Worm (Caenorhabditis elegans) whole organism, young adult: ENCODE data around the gene sup-12.

ENCODE experiments used
- B0336.3 ChIP-seq: fragments of 200-800 bp; sonication (Bioruptor generic); IDR thresholded peaks from 2 replicates; pipeline ENCODE4 v1.3.6; 2022; ENCODE audit warnings: missing genetic modification characterization, missing compliant biosample characterization
- F37B4.10 ChIP-seq: fragments of 200-800 bp; sonication (Bioruptor generic); IDR thresholded peaks from 2 replicates; pipeline ENCODE4 v1.3.6; 2022; ENCODE audit warnings: missing genetic modification characterization, missing compliant biosample characterization
- F39B2.1 ChIP-seq: fragments of 200-800 bp; sonication (Bioruptor generic); IDR thresholded peaks from 2 replicates; pipeline ENCODE4 v1.3.6; 2022; ENCODE audit warnings: missing genetic modification reagents, missing genetic modification characterization, missing compliant biosample characterization
- F52B5.7 ChIP-seq: sonication (generic microtip); optimal IDR thresholded peaks from 2 replicates; lab custom pipeline; 2016; ENCODE audit warnings: mild to moderate bottlenecking, missing genetic modification characterization, missing compliant biosample characterization
- K11D2.4 ChIP-seq: fragments of 200-800 bp; sonication (Bioruptor generic); IDR thresholded peaks from 2 replicates; pipeline ENCODE4 v1.3.6; 2022; ENCODE audit warnings: missing genetic modification reagents, missing genetic modification characterization, missing compliant biosample characterization
- T26A5.8 ChIP-seq: sonication (generic microtip); optimal IDR thresholded peaks from 2 replicates; lab custom pipeline; 2016; ENCODE audit warnings: missing genetic modification characterization, missing compliant biosample characterization
- Y53G8AR.9 ChIP-seq: fragments of 200-800 bp; sonication (Bioruptor generic); conservative IDR thresholded peaks from 2 replicates; pipeline ENCODE4 v1.3.6; 2022; ENCODE audit warnings: missing genetic modification reagents, missing genetic modification characterization, missing compliant biosample characterization
- Y79H2A.3 ChIP-seq: fragments of 200-800 bp; sonication (Bioruptor generic); conservative IDR thresholded peaks from 2 replicates; pipeline ENCODE4 v1.3.6; 2022; ENCODE audit warnings: missing genetic modification reagents, missing genetic modification characterization, missing compliant biosample characterization
- Y95B8A.8 ChIP-seq: fragments of 200-800 bp; sonication (Bioruptor generic); IDR thresholded peaks from 2 replicates; pipeline ENCODE4 v1.3.6; 2022; ENCODE audit warnings: missing genetic modification reagents, missing genetic modification characterization, missing compliant biosample characterization
- ZK185.1 ChIP-seq: sonication (generic microtip); optimal IDR thresholded peaks from 2 replicates; lab custom pipeline; 2016; ENCODE audit warnings: mild to moderate bottlenecking, missing genetic modification characterization, missing compliant biosample characterization; ENCODE audit not compliant: poor library complexity, severe bottlenecking
- aptf-2 ChIP-seq: fragments of 200-800 bp; sonication (Bioruptor generic); conservative IDR thresholded peaks from 2 replicates; pipeline ENCODE4 v1.3.6; 2022; ENCODE audit warnings: missing genetic modification reagents, missing genetic modification characterization, missing compliant biosample characterization
- attf-3 ChIP-seq: fragments of 200-800 bp; sonication (Bioruptor generic); conservative IDR thresholded peaks from 2 replicates; pipeline ENCODE4 v1.3.6; 2022; ENCODE audit warnings: missing genetic modification reagents, missing genetic modification characterization, missing compliant biosample characterization
- attf-5 ChIP-seq: fragments of 200-800 bp; sonication (Bioruptor generic); optimal IDR thresholded peaks from 2 replicates; lab custom pipeline; 2018; ENCODE audit warnings: mild to moderate bottlenecking, missing genetic modification characterization, missing compliant biosample characterization
- bed-1 ChIP-seq: fragments of 200-800 bp; sonication (Bioruptor generic); IDR thresholded peaks from 2 replicates; pipeline ENCODE4 v1.3.6; 2022; ENCODE audit warnings: missing genetic modification reagents, missing genetic modification characterization, missing compliant biosample characterization
- ceh-91 ChIP-seq: fragments of 200-800 bp; sonication (Bioruptor generic); IDR thresholded peaks from 2 replicates; pipeline ENCODE4 v1.3.6; 2022; ENCODE audit warnings: missing genetic modification reagents, missing genetic modification characterization, missing compliant biosample characterization
- die-1 ChIP-seq: sonication (generic microtip); optimal IDR thresholded peaks from 2 replicates; lab custom pipeline; 2016; ENCODE audit warnings: missing genotype, mild to moderate bottlenecking, missing genetic modification characterization, missing compliant biosample characterization
- egl-18 ChIP-seq: fragments of 200-800 bp; sonication (Bioruptor generic); IDR thresholded peaks from 2 replicates; pipeline ENCODE4 v1.3.6; 2022; ENCODE audit warnings: missing genetic modification reagents, missing genetic modification characterization, missing compliant biosample characterization
- hlh-12 ChIP-seq: sonication (generic microtip); optimal IDR thresholded peaks from 2 replicates; lab custom pipeline; 2016; ENCODE audit warnings: missing genetic modification characterization, missing compliant biosample characterization
- hmg-1.2 ChIP-seq: fragments of 200-800 bp; sonication (Bioruptor generic); IDR thresholded peaks from 2 replicates; pipeline ENCODE4 v1.3.6; 2022; ENCODE audit warnings: missing genetic modification reagents, missing genetic modification characterization, missing compliant biosample characterization
- hrde-1 ChIP-seq: sonication (generic microtip); optimal IDR thresholded peaks from 2 replicates; lab custom pipeline; 2016; ENCODE audit warnings: missing genetic modification characterization, mild to moderate bottlenecking, missing compliant biosample characterization, moderate library complexity, missing genotype, missing genetic modification reagents, borderline replicate concordance
- lag-1 ChIP-seq: fragments of 200-800 bp; sonication (Bioruptor generic); IDR thresholded peaks from 2 replicates; pipeline ENCODE4 v1.3.6; 2022; ENCODE audit warnings: missing genetic modification reagents, missing genetic modification characterization, missing compliant biosample characterization
- let-526 ChIP-seq: fragments of 200-800 bp; sonication (Bioruptor generic); IDR thresholded peaks from 2 replicates; pipeline ENCODE4 v1.3.6; 2022; ENCODE audit warnings: missing genetic modification reagents, missing genetic modification characterization, missing compliant biosample characterization
- let-607 ChIP-seq, 2 experiments: fragments of 200-800 bp in 1 of 2; sonication (Bioruptor generic) in 1 of 2; sonication (generic microtip) in 1 of 2; optimal IDR thresholded peaks; 2 replicates each; lab custom pipeline; 2016 to 2018; ENCODE audit warnings: mild to moderate bottlenecking in 2 of 2, missing compliant biosample characterization in 2 of 2, missing genetic modification characterization in 2 of 2, moderate library complexity in 2 of 2, missing genotype in 1 of 2
- lin-35 ChIP-seq, 3 experiments: fragments of 150-350 bp in 2 of 3; sonication (generic microtip) in 1 of 3; optimal IDR thresholded peaks; 2 replicates each; lab custom pipeline; 2014 to 2018; ENCODE audit warnings: missing biosample characterization in 3 of 3, missing genetic modification characterization in 3 of 3, missing genetic modification reagents in 3 of 3
- lsl-1 ChIP-seq: fragments of 200-800 bp; sonication (Bioruptor generic); optimal IDR thresholded peaks from 2 replicates; lab custom pipeline; 2018; ENCODE audit warnings: mild to moderate bottlenecking, missing genetic modification characterization, moderate library complexity, missing compliant biosample characterization
- madf-3 ChIP-seq: fragments of 200-800 bp; sonication (Bioruptor generic); IDR thresholded peaks from 2 replicates; pipeline ENCODE4 v1.3.6; 2022; ENCODE audit warnings: missing genetic modification reagents, missing genetic modification characterization, missing compliant biosample characterization
- mes-4 ChIP-seq: sonication (generic microtip); optimal IDR thresholded peaks from 2 replicates; lab custom pipeline; 2016; ENCODE audit warnings: missing genotype, missing genetic modification characterization, missing compliant biosample characterization
- mxl-1 ChIP-seq: sonication (generic microtip); optimal IDR thresholded peaks from 2 replicates; lab custom pipeline; 2016; ENCODE audit warnings: missing genetic modification characterization, missing compliant biosample characterization
- nfya-2 ChIP-seq: fragments of 200-800 bp; sonication (Bioruptor generic); IDR thresholded peaks from 2 replicates; pipeline ENCODE4 v1.3.6; 2022; ENCODE audit warnings: missing genetic modification reagents, missing genetic modification characterization, missing compliant biosample characterization
- nfyb-1 ChIP-seq: fragments of 200-800 bp; sonication (Bioruptor generic); IDR thresholded peaks from 2 replicates; pipeline ENCODE4 v1.3.6; 2022; ENCODE audit warnings: missing genetic modification reagents, missing genetic modification characterization, missing compliant biosample characterization
- nhr-120 ChIP-seq: fragments of 200-800 bp; sonication (Bioruptor generic); IDR thresholded peaks from 2 replicates; pipeline ENCODE4 v1.3.6; 2022; ENCODE audit warnings: missing genetic modification characterization, missing compliant biosample characterization
- nhr-179 ChIP-seq: sonication (generic microtip); optimal IDR thresholded peaks from 2 replicates; lab custom pipeline; 2016; ENCODE audit warnings: mild to moderate bottlenecking, missing genetic modification characterization, missing compliant biosample characterization
- nhr-80 ChIP-seq: sonication (generic microtip); optimal IDR thresholded peaks from 2 replicates; lab custom pipeline; 2016; ENCODE audit warnings: missing genetic modification characterization, missing compliant biosample characterization
- pbrm-1 ChIP-seq: fragments of 200-800 bp; sonication (Bioruptor generic); IDR thresholded peaks from 2 replicates; pipeline ENCODE4 v1.3.6; 2022; ENCODE audit warnings: missing genetic modification reagents, missing genetic modification characterization, missing compliant biosample characterization
- pha-4 ChIP-seq: fragments of 150-350 bp; sonication (generic microtip); optimal IDR thresholded peaks from 2 replicates; lab custom pipeline; 2014; ENCODE audit warnings: missing biosample characterization, missing genetic modification reagents, missing genetic modification characterization
- rec-8 ChIP-seq, 2 experiments: sonication (generic microtip); optimal IDR thresholded peaks; 2 replicates each; lab custom pipeline; 2016; ENCODE audit warnings: mild to moderate bottlenecking in 2 of 2, missing genetic modification characterization in 2 of 2, missing genetic modification reagents in 2 of 2, missing genotype in 2 of 2, missing biosample characterization in 1 of 2, missing compliant biosample characterization in 1 of 2, moderate library complexity in 1 of 2
- repo-1 ChIP-seq: sonication (generic microtip); optimal IDR thresholded peaks from 2 replicates; lab custom pipeline; 2017; ENCODE audit warnings: mild to moderate bottlenecking, missing genetic modification characterization, missing compliant biosample characterization
- rpc-1 ChIP-seq, 2 experiments: fragments of 150-350 bp in 1 of 2; sonication (generic microtip) in 1 of 2; optimal IDR thresholded peaks; 2 replicates each; lab custom pipeline; 2014 to 2018; ENCODE audit warnings: missing biosample characterization in 1 of 2, missing genetic modification characterization in 1 of 2, missing genetic modification reagents in 1 of 2, missing genotype in 1 of 2
- snpc-1.3 ChIP-seq: sonication (generic microtip); optimal IDR thresholded peaks from 2 replicates; lab custom pipeline; 2017; ENCODE audit warnings: missing genetic modification characterization, mild to moderate bottlenecking, missing compliant biosample characterization, antibody characterized with exemption, moderate library complexity, missing genotype, missing genetic modification reagents; ENCODE audit not compliant: insufficient read depth
- snpc-3.4 ChIP-seq: sonication (generic microtip); optimal IDR thresholded peaks from 2 replicates; lab custom pipeline; 2017; ENCODE audit warnings: missing genetic modification characterization, mild to moderate bottlenecking, missing compliant biosample characterization, antibody characterized with exemption, moderate library complexity, missing genotype, missing genetic modification reagents
- tbx-9 ChIP-seq: sonication (generic microtip); optimal IDR thresholded peaks from 2 replicates; lab custom pipeline; 2016; ENCODE audit warnings: borderline replicate concordance, missing genetic modification characterization, inconsistent platforms, missing compliant biosample characterization
- ztf-18 ChIP-seq: sonication (generic microtip); optimal IDR thresholded peaks from 2 replicates; lab custom pipeline; 2016; ENCODE audit warnings: missing genotype, mild to moderate bottlenecking, missing genetic modification characterization, missing compliant biosample characterization
- ztf-25 ChIP-seq: fragments of 200-800 bp; sonication (Bioruptor generic); IDR thresholded peaks from 2 replicates; pipeline ENCODE4 v1.3.6; 2022; ENCODE audit warnings: missing genetic modification reagents, missing genetic modification characterization, missing compliant biosample characterization
- ztf-26 ChIP-seq: sonication (generic microtip); optimal IDR thresholded peaks from 2 replicates; lab custom pipeline; 2017; ENCODE audit warnings: missing genetic modification characterization, missing compliant biosample characterization
- ztf-3 ChIP-seq: fragments of 200-800 bp; sonication (Bioruptor generic); optimal IDR thresholded peaks from 2 replicates; lab custom pipeline; 2018; ENCODE audit warnings: mild to moderate bottlenecking, missing genetic modification characterization, missing compliant biosample characterization
- ztf-6 ChIP-seq: fragments of 200-800 bp; sonication (Bioruptor generic); IDR thresholded peaks from 2 replicates; pipeline ENCODE4 v1.3.6; 2022; ENCODE audit warnings: missing genetic modification reagents, missing genetic modification characterization, missing compliant biosample characterization

The sup-12 gene

DNA sequence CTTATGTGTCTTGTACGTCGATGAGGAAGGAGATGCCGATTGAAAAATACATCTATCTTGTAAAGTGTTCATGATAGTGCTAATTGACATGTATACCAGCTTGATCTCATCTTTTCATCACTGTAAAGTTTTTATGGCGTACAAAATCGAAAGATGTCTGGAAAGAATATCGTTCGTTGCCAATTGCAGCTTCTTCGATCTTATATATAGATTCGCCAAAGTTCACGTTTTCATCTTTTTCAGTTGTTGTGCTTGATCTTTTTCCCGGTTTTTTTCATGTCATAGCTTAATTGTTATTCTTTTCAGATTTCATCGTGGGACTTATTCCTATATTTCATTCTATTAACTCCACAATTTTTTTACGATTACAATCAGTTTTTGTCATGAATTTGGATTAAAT is 27.0 kb downstream of the sup-12 start, which contains the start of gene adt-3:
Gene adt-3 (plus strand): TSS at position 301 of the 400 bp plus-strand sequence.
- TF ChIP-seq ztf-25: no peak
- TF ChIP-seq ztf-18 (tag; lab: Kevin White, UChicago): no peak
- TF ChIP-seq hlh-12: no peak
- no peak for TF ChIP-seq nfya-2 (GFP tag; lab: Robert Waterston, UW)
- TF ChIP-seq ceh-91 (GFP tag; lab: Robert Waterston, UW): no peak
- TF ChIP-seq let-607 (tag; optimal IDR thresholded peaks at IDR 0.05; lab: Kevin White, UChicago): no peak
- no peak for TF ChIP-seq lsl-1 (GFP tag; lab: Kevin White, UChicago)
- TF ChIP-seq ztf-26: no peak
- no peak for TF ChIP-seq Y79H2A.3 (GFP tag; lab: Robert Waterston, UW)
- TF ChIP-seq nfyb-1 (GFP tag; lab: Robert Waterston, UW): no peak
- TF ChIP-seq B0336.3 (GFP tag; lab: Robert Waterston, UW): no peak
- no peak for TF ChIP-seq rec-8 (tag; optimal IDR thresholded peaks at IDR 0.05; lab: Kevin White, UChicago)
- TF ChIP-seq let-526 (GFP tag; lab: Robert Waterston, UW): no peak
- TF ChIP-seq tbx-9 (tag; lab: Kevin White, UChicago): no peak
- TF ChIP-seq F37B4.10: no peak
- no peak for TF ChIP-seq attf-3 (GFP tag; lab: Robert Waterston, UW)
- TF ChIP-seq nhr-80 (tag; lab: Kevin White, UChicago): no peak

DNA sequence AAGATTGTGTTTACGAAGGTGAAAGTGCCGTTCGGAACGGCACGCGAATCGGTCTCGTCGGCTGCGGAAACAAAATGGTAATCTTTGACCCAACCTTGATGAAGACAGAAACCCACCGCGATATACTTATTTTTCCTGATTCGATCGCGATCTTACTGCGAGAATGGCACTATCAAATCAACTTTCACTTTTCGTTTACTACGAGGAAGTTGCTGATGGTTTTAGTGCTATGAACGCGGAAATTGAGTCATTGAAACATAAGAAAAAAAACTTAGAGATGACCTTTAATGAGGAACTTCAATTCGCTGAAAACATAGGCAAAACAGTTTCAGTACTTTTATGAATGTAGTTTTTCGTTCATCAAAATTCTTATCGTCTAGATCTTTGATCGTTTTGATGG is 28.3 kb downstream of the sup-12 start:
- TF ChIP-seq pha-4 (tag; lab: Kevin White, UChicago): no peak
- no peak for TF ChIP-seq lag-1 (GFP tag; lab: Robert Waterston, UW)
- no peak for TF ChIP-seq ztf-18 (tag; lab: Kevin White, UChicago)
- TF ChIP-seq egl-18 (GFP tag; lab: Robert Waterston, UW): no peak
- TF ChIP-seq aptf-2: no peak
- no peak for TF ChIP-seq madf-3 (GFP tag; lab: Robert Waterston, UW)
- no peak for TF ChIP-seq attf-5 (GFP tag; lab: Kevin White, UChicago)
- TF ChIP-seq F39B2.1 (GFP tag; lab: Robert Waterston, UW): no peak
- TF ChIP-seq die-1 (tag; lab: Kevin White, UChicago): no peak
- no peak for TF ChIP-seq rpc-1 (optimal IDR thresholded peaks at IDR 0.05; lab: Kevin White, UChicago)
- TF ChIP-seq rpc-1 (tag; optimal IDR thresholded peaks at IDR 0.05; lab: Kevin White, UChicago): no peak
- TF ChIP-seq nhr-120 (GFP tag; lab: Robert Waterston, UW): no peak
- TF ChIP-seq pbrm-1 (GFP tag; lab: Robert Waterston, UW): no peak
- TF ChIP-seq repo-1 (tag; lab: Kevin White, UChicago): no peak
- TF ChIP-seq Y95B8A.8: no peak
- no peak for TF ChIP-seq ztf-3 (GFP tag; lab: Kevin White, UChicago)

DNA sequence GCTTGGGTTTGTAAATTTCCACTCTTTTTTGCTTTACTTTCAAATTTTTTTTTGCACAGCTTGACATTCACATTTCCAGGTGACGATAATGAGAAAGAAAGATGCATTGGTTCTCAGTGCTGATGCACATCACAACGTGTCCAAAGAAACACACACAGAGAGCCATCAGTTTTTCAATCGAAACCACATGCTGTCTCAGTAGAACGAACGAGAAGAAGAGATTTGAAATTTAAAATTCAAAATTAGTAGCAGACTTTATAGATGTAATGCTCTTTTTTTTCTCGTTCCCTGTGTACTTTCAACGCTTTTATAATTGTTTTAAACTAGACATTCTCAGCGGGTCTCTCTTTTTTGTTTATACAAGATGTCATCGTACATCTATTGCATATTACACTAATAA is 33.1 kb downstream of the sup-12 start:
- no peak for TF ChIP-seq ZK185.1 (tag; lab: Kevin White, UChicago)
- TF ChIP-seq K11D2.4 (GFP tag; lab: Robert Waterston, UW): no peak
- TF ChIP-seq hmg-1.2 (GFP tag; lab: Robert Waterston, UW): no peak
- no peak for TF ChIP-seq ztf-6 (GFP tag; lab: Robert Waterston, UW)
- TF ChIP-seq lag-1 (GFP tag; lab: Robert Waterston, UW): no peak
- TF ChIP-seq Y53G8AR.9 (GFP tag; lab: Robert Waterston, UW): no peak
- TF ChIP-seq nhr-179 (tag; lab: Kevin White, UChicago): no peak
- TF ChIP-seq snpc-3.4 (tag; lab: Kevin White, UChicago): no peak
- TF ChIP-seq ztf-3 (GFP tag; lab: Kevin White, UChicago): no peak
- no peak for TF ChIP-seq T26A5.8 (tag; lab: Kevin White, UChicago)
- TF ChIP-seq bed-1 (GFP tag; lab: Robert Waterston, UW): no peak
- TF ChIP-seq hrde-1: no peak
- TF ChIP-seq mes-4 (tag; lab: Kevin White, UChicago): no peak
- no peak for TF ChIP-seq snpc-1.3 (tag; lab: Kevin White, UChicago)
- TF ChIP-seq Y95B8A.8: no peak
- TF ChIP-seq aptf-2: no peak
- TF ChIP-seq mxl-1 (tag; lab: Kevin White, UChicago): no peak
- no peak for TF ChIP-seq F52B5.7 (tag; lab: Kevin White, UChicago)
- TF ChIP-seq lin-35 (GFP tag; optimal IDR thresholded peaks at IDR 0.05; lab: Kevin White, UChicago): no peak
